Fruit fly (Drosophila melanogaster) whole organism, adult: ENCODE results near the gene CG6013.

Experiments
- CG11617 ChIP-seq: fragments of 200-800 bp; sonication (Bioruptor generic); optimal IDR thresholded peaks from 2 replicates; lab custom pipeline; 2017; ENCODE audit warnings: mild to moderate bottlenecking, missing biosample characterization, missing genetic modification reagents, missing genetic modification characterization
- CG33017 ChIP-seq: fragments of 200-800 bp; sonication (Bioruptor generic); optimal IDR thresholded peaks from 2 replicates; lab custom pipeline; 2018; ENCODE audit warnings: missing biosample characterization, mild to moderate bottlenecking, missing genetic modification characterization, moderate library complexity
- CG7101 ChIP-seq: fragments of 200-800 bp; sonication (Bioruptor generic); optimal IDR thresholded peaks from 2 replicates; lab custom pipeline; 2018; ENCODE audit warnings: missing biosample characterization, mild to moderate bottlenecking, missing genetic modification characterization, moderate library complexity
- Crg-1 ChIP-seq: fragments of 200-800 bp; sonication (Bioruptor generic); optimal IDR thresholded peaks from 2 replicates; lab custom pipeline; 2016; ENCODE audit warnings: missing biosample characterization, missing genetic modification characterization
- Hr96 ChIP-seq: fragments of 200-800 bp; sonication (Bioruptor generic); optimal IDR thresholded peaks from 2 replicates; lab custom pipeline; 2016; ENCODE audit warnings: missing biosample characterization, missing genetic modification characterization
- bab1 ChIP-seq: fragments of 200-800 bp; sonication (Bioruptor generic); optimal IDR thresholded peaks from 3 replicates; lab custom pipeline; 2019; ENCODE audit warnings: missing biosample characterization, mild to moderate bottlenecking, missing genetic modification characterization, moderate library complexity
- cic ChIP-seq: fragments of 200-800 bp; sonication (Bioruptor generic); optimal IDR thresholded peaks from 2 replicates; lab custom pipeline; 2017; ENCODE audit warnings: missing biosample characterization, mild to moderate bottlenecking, missing genetic modification characterization, moderate library complexity
- cnc ChIP-seq, 2 experiments: fragments of >200 bp; optimal IDR thresholded peaks; 2 replicates each; lab custom pipeline; 2017
- ovo ChIP-seq: fragments of 200-800 bp; sonication (Bioruptor generic); optimal IDR thresholded peaks from 2 replicates; lab custom pipeline; 2016; ENCODE audit warnings: missing biosample characterization, missing genetic modification characterization
- tj ChIP-seq: fragments of 200-800 bp; sonication (Bioruptor generic); optimal IDR thresholded peaks from 3 replicates; lab custom pipeline; 2017; ENCODE audit warnings: missing biosample characterization, mild to moderate bottlenecking, missing genetic modification characterization, moderate library complexity
- toe ChIP-seq: fragments of 200-800 bp; sonication (Bioruptor generic); optimal IDR thresholded peaks from 2 replicates; lab custom pipeline; 2016; ENCODE audit warnings: missing biosample characterization, missing genetic modification characterization

- TF ChIP-seq tj (GFP tag; lab: Kevin White, UChicago): no peak
- TF ChIP-seq CG11617 (GFP tag; lab: Kevin White, UChicago): no peak
- TF ChIP-seq Hr96 (GFP tag; lab: Kevin White, UChicago): no peak
- no peak for TF ChIP-seq CG7101
- TF ChIP-seq ovo (GFP tag; lab: Kevin White, UChicago): no peak
- TF ChIP-seq CG33017 (tag; lab: Kevin White, UChicago): no peak
- no peak for TF ChIP-seq cnc (optimal IDR thresholded peaks at IDR 0.05; lab: Kevin White, UChicago)
- no peak for TF ChIP-seq cic
- TF ChIP-seq toe (GFP tag; lab: Kevin White, UChicago): no peak
- TF ChIP-seq Crg-1 (GFP tag; lab: Kevin White, UChicago): no peak
- no peak for TF ChIP-seq bab1 (GFP tag; lab: Kevin White, UChicago)
Measured at dm6 chr3R:19033238-19033637, 1.9 kb downstream of the CG6013 start, which contains the start of gene CG6026.
